Worm (Caenorhabditis elegans) whole organism, dauer: ENCODE results near the gene Y51H7C.10.
"Not testable (repeated sequence)": the region's sequence is repeated elsewhere in the genome, so short reads cannot be mapped to it uniquely, and the experiment has no call there.

ENCODE experiments used
- unc-62 ChIP-seq: sonication (generic microtip); optimal IDR thresholded peaks from 2 replicates; lab custom pipeline; 2017; ENCODE audit warnings: missing biosample characterization, missing genetic modification reagents, missing genetic modification characterization

Y51H7C.10 gene

ce11 chrII:1423660-1424059 is at the start of gene Y51H7C.10:
Gene Y51H7C.10, minus strand, starts transcription at chrII:1423760.
- TF ChIP-seq unc-62 (GFP tag; lab: Kevin White, UChicago), result no peak

DNA sequence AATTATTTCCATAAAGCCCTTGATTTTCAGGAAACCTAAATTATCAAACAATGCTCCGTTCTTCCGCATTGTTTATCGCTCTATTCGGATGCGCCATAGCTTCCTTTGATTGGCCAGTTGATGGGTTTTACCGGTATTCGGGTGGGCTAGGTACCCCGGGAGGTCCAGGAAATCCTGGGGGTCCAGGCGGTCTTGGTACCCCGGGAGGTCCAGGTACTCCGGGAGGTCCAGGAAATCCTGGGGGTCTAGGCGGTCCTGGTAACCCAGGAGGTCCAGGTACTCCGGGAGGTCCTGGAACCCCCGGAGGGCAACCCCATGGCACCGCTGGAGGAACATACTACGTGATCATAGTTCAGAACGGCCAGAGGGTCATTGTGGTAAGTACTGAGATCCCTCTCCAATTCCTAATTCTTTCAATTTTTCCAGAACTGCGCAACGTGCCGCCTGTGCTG is 47.0 kb upstream of the Y51H7C.10 start, which contains the start of gene H17B01.2:
TSS of gene H17B01.2 (plus strand) at position 51 of the 452 bp plus-strand sequence.
- TF ChIP-seq unc-62 (GFP tag; lab: Kevin White, UChicago), result no peak

ce11 chrII:1467711-1468110 is 44.2 kb upstream of the Y51H7C.10 start, which contains the start of gene Y51H7C.1:
Gene Y51H7C.1, plus strand, starts transcription at chrII:1467727.
- not testable (repeated sequence) for TF ChIP-seq unc-62 (GFP tag; lab: Kevin White, UChicago)

DNA sequence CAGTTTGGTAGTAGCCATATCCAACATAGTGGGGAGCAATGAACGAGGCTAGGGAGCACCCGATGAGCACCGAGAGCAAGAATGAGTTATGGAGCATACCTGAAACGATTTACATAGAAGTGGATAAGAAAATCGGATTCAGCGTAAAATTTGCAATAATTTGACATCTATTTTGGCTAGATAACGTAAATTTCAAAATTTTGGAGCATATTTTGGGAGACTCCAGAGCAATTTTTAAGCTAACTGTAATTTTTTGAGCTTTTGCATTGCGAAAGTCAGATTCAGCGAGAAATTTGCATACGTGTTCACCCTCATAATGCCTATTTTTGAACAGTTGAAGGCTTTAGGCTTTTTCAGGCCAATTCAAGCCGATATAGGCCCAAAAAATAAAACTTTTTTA is 42.9 kb upstream of the Y51H7C.10 start, which contains the start of gene Y51H7C.13:
TSS of gene Y51H7C.13 (minus strand) at position 101 of the 400 bp plus-strand sequence.
- TF ChIP-seq unc-62 (GFP tag; lab: Kevin White, UChicago), result no peak

DNA sequence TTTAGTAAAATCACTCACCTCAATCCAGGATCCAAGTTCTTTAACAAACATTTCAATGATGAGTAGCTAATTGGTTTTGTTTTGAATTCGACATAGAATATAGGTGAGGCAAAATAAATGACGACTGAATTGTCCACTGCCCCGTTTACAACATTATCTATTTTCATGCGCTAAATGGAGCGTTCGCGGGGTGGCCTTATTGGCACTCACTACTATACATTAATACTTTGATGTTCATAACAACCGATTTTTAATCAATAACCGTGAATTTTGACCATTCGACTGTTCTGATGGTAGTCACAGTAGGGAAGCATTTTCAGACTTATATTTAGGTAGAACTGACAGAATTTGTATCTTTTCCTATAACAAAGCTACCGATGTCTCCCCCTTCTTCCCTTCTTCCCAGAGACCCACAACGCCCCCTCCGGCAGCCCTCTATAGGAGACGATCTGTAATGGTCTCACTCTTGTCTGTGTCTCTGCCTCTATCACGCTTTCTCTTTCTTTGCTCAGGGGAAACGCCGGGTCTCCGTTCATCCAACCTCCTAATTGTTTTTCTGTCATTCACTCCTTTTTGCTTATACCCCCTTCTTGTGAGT is 23.2 kb upstream of the Y51H7C.10 start, which contains the start of gene Y51H7C.12:
TSS of gene Y51H7C.12 (minus strand) at position 51 of the 598 bp plus-strand sequence.
- not testable (repeated sequence) for TF ChIP-seq unc-62 (GFP tag; lab: Kevin White, UChicago)

DNA sequence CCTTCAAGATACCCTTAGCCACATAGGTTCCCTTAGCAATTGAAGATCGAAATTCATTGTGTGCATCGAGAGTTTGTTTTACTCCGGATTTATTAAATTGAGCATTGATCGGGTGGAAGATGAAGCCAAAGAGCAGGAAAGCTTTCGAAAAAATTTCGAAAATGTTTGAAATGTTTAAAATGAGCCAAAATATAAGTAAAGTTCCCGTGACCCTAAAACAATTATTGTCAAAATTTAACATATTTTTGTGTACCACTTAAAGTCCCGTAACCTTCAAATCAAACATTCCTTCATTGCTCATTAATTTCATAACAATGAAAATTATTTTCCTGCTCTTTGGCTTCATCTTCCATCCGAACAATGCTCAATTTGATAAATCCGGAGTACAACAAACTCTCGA is 21.4 kb upstream of the Y51H7C.10 start, which contains the start of gene scl-17:
TSS of gene scl-17 (plus strand) at position 301 of the 400 bp plus-strand sequence.
- TF ChIP-seq unc-62 (GFP tag; lab: Kevin White, UChicago), result no peak

DNA sequence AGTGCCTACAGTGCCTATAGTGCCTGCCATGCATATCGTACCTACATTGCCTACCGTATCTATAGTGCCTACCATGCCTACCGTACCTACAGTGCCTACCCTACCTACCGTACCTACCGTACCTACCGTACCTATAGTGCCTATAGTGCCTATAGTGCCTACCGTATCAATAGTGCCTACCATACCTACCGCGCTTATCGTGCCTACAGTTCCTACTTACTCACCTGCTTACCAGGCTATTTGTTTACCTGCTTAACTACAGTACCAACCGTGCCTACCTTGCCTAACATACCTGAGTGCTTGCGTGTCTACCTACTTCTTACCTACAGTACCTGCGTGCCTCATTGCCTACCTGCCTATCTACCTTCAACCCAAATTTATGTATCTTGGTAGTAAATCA is 17.9 kb upstream of the Y51H7C.10 start:
- no peak for TF ChIP-seq unc-62 (GFP tag; lab: Kevin White, UChicago)

ce11 chrII:1438336-1438589 is 14.7 kb upstream of the Y51H7C.10 start, which contains the start of gene Y51H7C.3:
Gene Y51H7C.3, plus strand, starts transcription at chrII:1438490.
- no peak for TF ChIP-seq unc-62 (GFP tag; lab: Kevin White, UChicago)

ce11 chrII:1437449-1438335 is 14.1 kb upstream of the Y51H7C.10 start, which contains the start of gene nol-6:
Gene nol-6, minus strand, starts transcription at chrII:1437499.
- no peak for TF ChIP-seq unc-62 (GFP tag; lab: Kevin White, UChicago)

DNA sequence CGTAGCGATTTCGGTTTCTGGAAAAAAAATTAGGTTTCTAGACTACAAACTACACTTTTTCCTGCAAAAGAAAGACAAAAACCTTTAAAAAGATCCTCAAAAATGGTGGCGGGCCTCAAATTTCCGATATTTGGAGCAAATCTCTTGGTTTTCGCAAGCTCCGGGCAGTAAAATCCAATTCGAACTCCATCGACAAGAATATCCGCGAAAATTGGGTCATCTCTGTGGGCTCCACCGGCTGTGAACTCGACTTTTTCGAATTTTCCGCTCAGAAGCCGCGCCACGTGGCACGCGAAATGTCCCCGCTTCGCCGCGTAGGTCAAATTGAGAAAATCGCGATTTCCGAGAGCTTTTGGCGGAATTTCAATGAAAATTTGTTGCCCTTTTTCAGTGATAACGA is 13.2 kb upstream of the Y51H7C.10 start:
- no peak for TF ChIP-seq unc-62 (GFP tag; lab: Kevin White, UChicago)

DNA sequence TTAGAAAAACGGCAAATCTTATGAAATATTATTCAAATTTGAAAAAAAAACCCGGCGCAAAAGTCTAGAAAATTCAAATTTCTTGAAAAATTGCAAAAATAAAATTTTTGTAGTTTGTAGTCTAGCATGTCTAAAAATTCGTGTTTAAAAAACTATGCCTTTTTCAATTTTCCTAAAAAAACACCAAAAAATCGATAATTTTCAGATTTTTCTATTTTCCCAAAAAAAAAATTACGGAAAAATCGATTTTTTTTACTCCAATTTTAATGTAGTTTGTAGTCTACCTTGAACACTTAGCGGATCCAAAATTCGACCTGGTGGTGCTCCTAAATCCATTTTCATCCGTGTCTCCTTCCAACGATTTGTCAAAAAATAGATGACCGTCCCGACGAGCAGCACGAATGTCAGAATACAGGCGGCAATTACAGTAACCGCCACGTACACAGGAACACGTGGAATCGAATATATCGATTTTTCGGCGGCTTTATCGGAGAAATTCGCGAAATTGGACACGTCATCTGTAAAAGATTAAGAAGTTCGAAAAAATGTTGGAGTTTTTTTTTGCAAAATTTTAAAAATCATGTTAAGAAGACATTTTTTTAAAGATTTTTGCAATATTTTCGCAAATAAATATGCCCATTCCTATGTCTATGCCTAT is 2.6 kb downstream of the Y51H7C.10 start:
- no peak for TF ChIP-seq unc-62 (GFP tag; lab: Kevin White, UChicago)

DNA sequence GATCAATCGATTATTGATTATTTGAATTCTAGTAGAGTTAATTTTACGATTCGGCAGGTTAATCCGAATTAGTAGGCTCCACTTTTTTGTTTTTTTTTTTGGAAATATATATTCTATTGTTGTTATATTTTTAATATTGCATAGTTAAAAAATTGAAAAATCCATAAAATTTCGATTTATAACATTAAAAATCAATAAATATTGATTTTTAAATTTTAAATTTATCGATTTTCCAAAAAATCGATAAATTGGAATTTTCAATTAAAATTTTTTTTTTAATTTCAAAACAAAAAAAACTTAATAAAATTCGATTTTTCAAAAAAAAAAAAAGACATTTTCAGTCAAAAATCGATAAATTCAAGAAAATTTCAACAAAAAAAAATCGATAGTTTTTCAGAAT is 3.6 kb downstream of the Y51H7C.10 start:
- TF ChIP-seq unc-62 (GFP tag; lab: Kevin White, UChicago), result no peak

ce11 chrII:1412359-1412907 is 11.1 kb downstream of the Y51H7C.10 start, which contains the start of gene alkb-1:
Gene alkb-1, plus strand, starts transcription at chrII:1412409.
- no peak for TF ChIP-seq unc-62 (GFP tag; lab: Kevin White, UChicago)

ce11 chrII:1411372-1411771 is 12.2 kb downstream of the Y51H7C.10 start, which contains the start of gene Y51H7C.9:
Gene Y51H7C.9, minus strand, starts transcription at chrII:1411472.
- no peak for TF ChIP-seq unc-62 (GFP tag; lab: Kevin White, UChicago)

DNA sequence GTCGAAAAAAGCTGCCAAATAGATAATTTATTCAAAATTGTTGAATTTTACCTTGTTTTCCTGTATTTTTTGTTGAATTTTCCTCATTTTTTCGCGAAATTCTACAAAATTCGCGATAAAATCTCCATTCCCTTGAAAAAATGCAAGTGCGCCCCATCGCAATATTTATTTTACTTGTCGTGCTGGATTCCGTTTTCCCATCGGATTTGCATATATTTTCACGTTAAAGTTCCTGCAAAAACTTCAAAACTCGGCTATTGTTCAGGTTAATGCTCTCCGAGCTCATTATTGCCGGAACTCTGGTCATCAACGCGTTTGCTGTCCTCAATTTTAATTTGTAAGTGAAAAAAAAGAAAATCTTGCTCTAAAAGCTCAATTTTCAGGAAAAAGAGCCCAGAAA is 20.5 kb downstream of the Y51H7C.10 start, which contains the start of the genes Y51H7C.41 and cogc-4:
TSS of gene Y51H7C.41 (plus strand) at position 266 of the 400 bp plus-strand sequence.
TSS of gene cogc-4 (plus strand) at position 386 of the 400 bp plus-strand sequence.
- TF ChIP-seq unc-62 (GFP tag; lab: Kevin White, UChicago), result no peak
